Fruit fly (Drosophila melanogaster) whole organism, embryonic: Measurements from ENCODE around the gene ATPsynD.
A peak's percentile ranks its signal among the peaks of the same experiment; 100 is the strongest.

Experiments used
- Awh ChIP-seq: fragments of 200-800 bp; sonication (Bioruptor generic); IDR thresholded peaks from 2 replicates; pipeline ENCODE4, ENCODE4 v1.3.6; 2022; ENCODE audit warnings: missing biosample characterization, missing genetic modification characterization
- CG10543 ChIP-seq: fragments of 200-800 bp; sonication (Bioruptor generic); optimal IDR thresholded peaks from 3 replicates; lab custom pipeline; 2017; ENCODE audit warnings: missing biosample characterization, mild to moderate bottlenecking, missing genetic modification characterization, moderate library complexity
- CG11504 ChIP-seq: fragments of 200-800 bp; sonication (Bioruptor generic); optimal IDR thresholded peaks from 3 replicates; lab custom pipeline; 2019; ENCODE audit warnings: missing biosample characterization, mild to moderate bottlenecking, missing genetic modification characterization, moderate library complexity
- CG12155 ChIP-seq: fragments of 200-800 bp; sonication (Bioruptor generic); optimal IDR thresholded peaks from 3 replicates; lab custom pipeline; 2016; ENCODE audit warnings: missing biosample characterization, missing genetic modification characterization
- CG17802 ChIP-seq: fragments of 200-800 bp; sonication (Bioruptor generic); optimal IDR thresholded peaks from 2 replicates; lab custom pipeline; 2018; ENCODE audit warnings: missing biosample characterization, mild to moderate bottlenecking, missing genetic modification characterization, moderate library complexity
- CG2202 ChIP-seq: fragments of 200-800 bp; sonication (Bioruptor generic); optimal IDR thresholded peaks from 2 replicates; lab custom pipeline; 2018; ENCODE audit warnings: missing biosample characterization, mild to moderate bottlenecking, missing genetic modification characterization
- CG2889 ChIP-seq: fragments of 200-800 bp; sonication (Bioruptor generic); IDR thresholded peaks from 3 replicates; pipeline ENCODE4 v1.3.6; 2022; ENCODE audit warnings: missing biosample characterization, missing genetic modification characterization
- CG30403 ChIP-seq: fragments of 200-800 bp; sonication (Bioruptor generic); optimal IDR thresholded peaks from 3 replicates; lab custom pipeline; 2016; ENCODE audit warnings: missing biosample characterization, missing genetic modification characterization
- CG3065 ChIP-seq: fragments of 200-800 bp; sonication (Bioruptor generic); optimal IDR thresholded peaks from 2 replicates; lab custom pipeline; 2016; ENCODE audit warnings: missing biosample characterization, missing genetic modification characterization
- CG6175 ChIP-seq: fragments of 200-800 bp; sonication (Bioruptor generic); IDR thresholded peaks from 3 replicates; pipeline ENCODE4 v1.3.6; 2022; ENCODE audit warnings: missing biosample characterization, missing genetic modification characterization
- CG7357 ChIP-seq: fragments of 200-800 bp; sonication (Bioruptor generic); IDR thresholded peaks from 3 replicates; pipeline ENCODE4 v1.3.6; 2022; ENCODE audit warnings: missing biosample characterization, missing genetic modification characterization
- CG9797 ChIP-seq: fragments of 200-800 bp; sonication (Bioruptor generic); optimal IDR thresholded peaks from 3 replicates; lab custom pipeline; 2018; ENCODE audit warnings: missing biosample characterization, mild to moderate bottlenecking, missing genetic modification characterization
- D19B ChIP-seq: fragments of 200-800 bp; sonication (Bioruptor generic); optimal IDR thresholded peaks from 2 replicates; lab custom pipeline; 2017; ENCODE audit warnings: missing biosample characterization, mild to moderate bottlenecking, missing genetic modification characterization
- Drgx ChIP-seq: fragments of 200-800 bp; sonication (Bioruptor generic); IDR thresholded peaks from 2 replicates; pipeline ENCODE4 v1.3.6; 2022; ENCODE audit warnings: missing biosample characterization, missing genetic modification characterization
- Elba2 ChIP-seq: fragments of 200-800 bp; sonication (Bioruptor generic); optimal IDR thresholded peaks from 3 replicates; lab custom pipeline; 2016; ENCODE audit warnings: missing biosample characterization, missing genetic modification characterization
- Ets65A ChIP-seq: fragments of 200-800 bp; sonication (Bioruptor generic); peaks from one replicate; lab custom pipeline; 2016; ENCODE audit warnings: missing biosample characterization, missing genetic modification characterization
- HLH54F ChIP-seq: fragments of 200-800 bp; sonication (Bioruptor generic); optimal IDR thresholded peaks from 3 replicates; lab custom pipeline; 2016; ENCODE audit warnings: missing biosample characterization, missing genetic modification characterization
- Hr78 ChIP-seq, 2 experiments: fragments of 200-800 bp in 1 of 2; fragments of >200 bp in 1 of 2; sonication (Bioruptor generic) in 1 of 2; optimal IDR thresholded peaks; 2 replicates each; lab custom pipeline; 2017 to 2019; ENCODE audit warnings: missing biosample characterization in 2 of 2, missing genetic modification characterization in 2 of 2, mild to moderate bottlenecking in 1 of 2, moderate library complexity in 1 of 2
- Med ChIP-seq: fragments of 200-800 bp; sonication (Bioruptor generic); peaks from one replicate; lab custom pipeline; 2016; ENCODE audit warnings: missing biosample characterization, missing genetic modification characterization, mild to moderate bottlenecking, inconsistent platforms, moderate library complexity
- Opbp ChIP-seq: fragments of 200-800 bp; sonication (Bioruptor generic); IDR thresholded peaks from 3 replicates; pipeline ENCODE4 v1.3.6; 2022; ENCODE audit warnings: missing biosample characterization, missing genetic modification characterization; ENCODE audit not compliant: partially characterized antibody
- Sry-δ ChIP-seq: fragments of 200-800 bp; sonication (Bioruptor generic); optimal IDR thresholded peaks from 2 replicates; lab custom pipeline; 2016; ENCODE audit warnings: missing biosample characterization, missing genetic modification characterization
- Usf ChIP-seq: fragments of 200-800 bp; sonication (Bioruptor generic); optimal IDR thresholded peaks from 2 replicates; lab custom pipeline; 2017; ENCODE audit warnings: missing genotype, missing biosample characterization, missing genetic modification characterization
- ato ChIP-seq: fragments of 200-800 bp; sonication (Bioruptor generic); IDR thresholded peaks from 2 replicates; pipeline ENCODE4 v1.3.6; 2022; ENCODE audit warnings: missing biosample characterization, missing genetic modification characterization; ENCODE audit not compliant: partially characterized antibody
- az2 ChIP-seq: fragments of 200-800 bp; sonication (Bioruptor generic); optimal IDR thresholded peaks from 3 replicates; lab custom pipeline; 2016; ENCODE audit warnings: missing biosample characterization, missing genetic modification characterization
- bbx ChIP-seq: fragments of 200-800 bp; sonication (Bioruptor generic); IDR thresholded peaks from 2 replicates; pipeline ENCODE4 v1.3.6; 2022; ENCODE audit warnings: missing biosample characterization, missing genetic modification characterization; ENCODE audit not compliant: partially characterized antibody
- bsh ChIP-seq, 2 experiments: fragments of 200-800 bp; sonication (Bioruptor generic); optimal IDR thresholded peaks; 2 replicates each; lab custom pipeline; 2017 to 2018; ENCODE audit warnings: mild to moderate bottlenecking in 2 of 2, missing biosample characterization in 2 of 2, missing genetic modification characterization in 2 of 2, moderate library complexity in 1 of 2
- cad ChIP-seq: fragments of >200 bp; optimal IDR thresholded peaks from 2 replicates; lab custom pipeline; 2017; ENCODE audit warnings: missing biosample characterization, missing genetic modification characterization
- chif ChIP-seq, 2 experiments: fragments of 200-800 bp; sonication (Bioruptor generic); optimal IDR thresholded peaks; 3 replicates each; lab custom pipeline; 2016; ENCODE audit warnings: missing biosample characterization in 2 of 2, missing genetic modification characterization in 2 of 2
- dmrt99B ChIP-seq: fragments of 200-800 bp; sonication (Bioruptor generic); optimal IDR thresholded peaks from 2 replicates; lab custom pipeline; 2018; ENCODE audit warnings: missing biosample characterization, mild to moderate bottlenecking, missing genetic modification characterization, moderate library complexity
- exex ChIP-seq: fragments of 200-800 bp; sonication (Bioruptor generic); optimal IDR thresholded peaks from 4 replicates; lab custom pipeline; 2018; ENCODE audit warnings: missing biosample characterization, mild to moderate bottlenecking, missing genetic modification characterization, moderate library complexity
- fu2 ChIP-seq: fragments of 200-800 bp; sonication (Bioruptor generic); optimal IDR thresholded peaks from 2 replicates; lab custom pipeline; 2016; ENCODE audit warnings: missing biosample characterization, missing genetic modification characterization
- gcm ChIP-seq: fragments of 200-800 bp; sonication (Bioruptor generic); optimal IDR thresholded peaks from 2 replicates; lab custom pipeline; 2019; ENCODE audit warnings: missing biosample characterization, mild to moderate bottlenecking, missing genetic modification characterization, moderate library complexity
- gem ChIP-seq: fragments of 200-800 bp; sonication (Bioruptor generic); optimal IDR thresholded peaks from 2 replicates; lab custom pipeline; 2019; ENCODE audit warnings: missing biosample characterization, mild to moderate bottlenecking, missing genetic modification characterization, moderate library complexity
- gt ChIP-seq: fragments of 200-800 bp; sonication (Bioruptor generic); IDR thresholded peaks from 2 replicates; pipeline ENCODE4 v1.3.6; 2022; ENCODE audit warnings: missing biosample characterization, missing genetic modification characterization
- h ChIP-seq: fragments of >200 bp; optimal IDR thresholded peaks from 2 replicates; lab custom pipeline; 2017
- nmo ChIP-seq: fragments of 200-800 bp; sonication (Bioruptor generic); optimal IDR thresholded peaks from 2 replicates; lab custom pipeline; 2018; ENCODE audit warnings: missing biosample characterization, mild to moderate bottlenecking, missing genetic modification characterization, moderate library complexity
- nom ChIP-seq: fragments of 200-800 bp; sonication (Bioruptor generic); optimal IDR thresholded peaks from 2 replicates; lab custom pipeline; 2017; ENCODE audit warnings: missing biosample characterization, missing genetic modification characterization, mild to moderate bottlenecking, moderate library complexity, missing genetic modification reagents
- otp ChIP-seq: fragments of 200-800 bp; sonication (Bioruptor generic); IDR thresholded peaks from 3 replicates; pipeline ENCODE4, ENCODE4 v1.3.6; 2022; ENCODE audit warnings: missing biosample characterization, missing genetic modification characterization
- pfk ChIP-seq: fragments of 200-800 bp; sonication (Bioruptor generic); optimal IDR thresholded peaks from 2 replicates; lab custom pipeline; 2018; ENCODE audit warnings: missing biosample characterization, mild to moderate bottlenecking, missing genetic modification characterization, moderate library complexity
- pum ChIP-seq: fragments of 200-800 bp; sonication (Bioruptor generic); optimal IDR thresholded peaks from 2 replicates; lab custom pipeline; 2016; ENCODE audit warnings: missing biosample characterization, missing genetic modification characterization
- sens ChIP-seq: fragments of 200-800 bp; sonication (Bioruptor generic); peaks from one replicate; lab custom pipeline; 2016; ENCODE audit warnings: missing biosample characterization, missing genetic modification characterization
- sima ChIP-seq: fragments of 200-800 bp; sonication (Bioruptor generic); optimal IDR thresholded peaks from 2 replicates; lab custom pipeline; 2016; ENCODE audit warnings: missing biosample characterization, missing genetic modification characterization
- sob ChIP-seq: fragments of 200-800 bp; sonication (Bioruptor generic); IDR thresholded peaks from 2 replicates; pipeline ENCODE4 v1.3.6; 2022; ENCODE audit warnings: missing biosample characterization, missing genetic modification characterization
- sqz ChIP-seq: fragments of 200-800 bp; sonication (Bioruptor generic); optimal IDR thresholded peaks from 3 replicates; lab custom pipeline; 2018; ENCODE audit warnings: missing biosample characterization, mild to moderate bottlenecking, missing genetic modification characterization
- stwl ChIP-seq: fragments of 200-800 bp; sonication (Bioruptor generic); optimal IDR thresholded peaks from 3 replicates; lab custom pipeline; 2018; ENCODE audit warnings: missing biosample characterization, mild to moderate bottlenecking, missing genetic modification characterization, moderate library complexity
- toy ChIP-seq: fragments of 200-800 bp; sonication (Bioruptor generic); IDR thresholded peaks from 2 replicates; pipeline ENCODE4 v1.3.6; 2022; ENCODE audit warnings: missing biosample characterization, missing genetic modification characterization
- trem ChIP-seq: fragments of 200-800 bp; optimal IDR thresholded peaks from 3 replicates; lab custom pipeline; 2019; ENCODE audit warnings: missing biosample characterization, mild to moderate bottlenecking, missing genetic modification characterization, moderate library complexity
- unpg ChIP-seq: fragments of 200-800 bp; sonication (Bioruptor generic); optimal IDR thresholded peaks from 3 replicates; lab custom pipeline; 2018; ENCODE audit warnings: missing biosample characterization, mild to moderate bottlenecking, missing genetic modification characterization, moderate library complexity

Gene ATPsynD

DNA sequence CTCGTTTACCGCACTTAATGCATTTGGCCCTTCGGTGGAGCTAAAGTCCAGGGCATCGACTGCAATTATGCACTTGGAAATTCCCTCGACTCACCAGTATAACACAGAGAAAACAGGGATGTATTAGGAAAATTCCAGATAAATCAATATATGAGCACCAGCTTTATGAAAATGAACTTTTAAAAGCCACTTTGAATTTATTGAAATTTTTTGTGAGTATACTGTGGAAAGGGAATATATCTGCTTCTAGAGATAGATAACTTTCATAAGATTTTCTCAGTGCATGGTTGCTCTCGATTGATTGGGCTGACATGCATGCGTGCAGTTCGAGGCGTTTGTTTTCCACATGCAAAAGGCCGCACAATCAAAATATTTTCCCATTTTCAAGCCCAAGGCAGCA lies 11.0 kb downstream of the ATPsynD start (continued):
- TF ChIP-seq stwl (tag; lab: Kevin White, UChicago), result no peak
- no peak for TF ChIP-seq sob
- no peak for TF ChIP-seq fu2
- peak; percentile 36 for TF ChIP-seq CG30403 (GFP tag; lab: Kevin White, UChicago)
- peak; percentile 60 for TF ChIP-seq CG11504 (tag; lab: Kevin White, UChicago)
- TF ChIP-seq exex (tag; lab: Kevin White, UChicago), result no peak
- TF ChIP-seq HLH54F, result no peak
- peak in 1 of 2 experiments; percentile 27 for TF ChIP-seq chif (GFP tag; optimal IDR thresholded peaks at IDR 0.05; lab: Kevin White, UChicago)
- peak; percentile 78 for TF ChIP-seq nom (GFP tag; lab: Kevin White, UChicago)
- TF ChIP-seq ato (GFP tag; lab: Robert Waterston, UW), result no peak
- no peak for TF ChIP-seq Hr78 (GFP tag; optimal IDR thresholded peaks at IDR 0.05; lab: Kevin White, UChicago)
- TF ChIP-seq CG6175 (GFP tag; lab: Robert Waterston, UW), result no peak
- TF ChIP-seq trem (tag; lab: Kevin White, UChicago), result no peak
- TF ChIP-seq pum (GFP tag; lab: Kevin White, UChicago), result peak; percentile 13
- TF ChIP-seq toy (GFP tag; lab: Robert Waterston, UW), result no peak
- peak; percentile 3 for TF ChIP-seq Sry-δ (GFP tag; lab: Kevin White, UChicago)
- TF ChIP-seq gcm (GFP tag; lab: Kevin White, UChicago), result peak; percentile 32
- no peak for TF ChIP-seq sima (GFP tag; lab: Kevin White, UChicago)
- no peak for TF ChIP-seq CG9797
- no peak for TF ChIP-seq Elba2
- TF ChIP-seq CG3065 (GFP tag; lab: Kevin White, UChicago), result no peak
- no peak for TF ChIP-seq pfk (GFP tag; lab: Kevin White, UChicago)
- peak; percentile 80 for TF ChIP-seq Drgx (GFP tag; lab: Robert Waterston, UW)
- TF ChIP-seq D19B (GFP tag; lab: Kevin White, UChicago), result no peak
- no peak for TF ChIP-seq cad (GFP tag; lab: Kevin White, UChicago)
- TF ChIP-seq Usf, result no peak
- no peak for TF ChIP-seq bbx
- TF ChIP-seq CG17802 (tag; lab: Kevin White, UChicago), result no peak
- no peak for TF ChIP-seq h (lab: Kevin White, UChicago)
- TF ChIP-seq Awh (GFP tag; lab: Robert Waterston, UW), result no peak
- no peak for TF ChIP-seq Opbp (GFP tag; lab: Robert Waterston, UW)
- TF ChIP-seq Ets65A (GFP tag; lab: Kevin White, UChicago), result no peak
- no peak for TF ChIP-seq CG7357 (GFP tag; lab: Robert Waterston, UW)
- TF ChIP-seq, all 482 proteins: peak for 95

DNA sequence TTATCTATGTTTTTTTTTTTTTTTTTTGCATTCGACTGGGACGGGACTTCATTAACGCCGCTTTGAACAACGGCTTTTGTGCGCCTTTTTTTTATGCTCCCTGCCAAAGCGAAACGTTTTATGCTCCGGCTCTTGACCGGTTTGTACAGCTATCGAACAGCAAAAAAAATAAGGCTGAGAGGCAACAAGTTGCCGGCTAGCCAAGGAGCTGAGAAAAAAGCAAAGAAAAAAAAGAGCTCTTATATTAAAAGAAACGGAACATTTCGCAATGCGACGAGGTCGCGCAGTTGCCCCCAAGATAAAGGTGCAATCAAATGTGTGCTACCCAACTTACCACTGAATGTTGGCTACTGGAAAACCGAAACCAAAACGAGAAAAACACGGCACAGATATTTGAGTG lies 11.7 kb downstream of the ATPsynD start:
- TF ChIP-seq nom (GFP tag; lab: Kevin White, UChicago) (peak; percentile 52), Ets65A (GFP tag; lab: Kevin White, UChicago) (no peak), sqz (peak; percentile 38), Drgx (GFP tag; lab: Robert Waterston, UW) (peak; percentile 11; the same call in 1 of the 2 replicates)

DNA sequence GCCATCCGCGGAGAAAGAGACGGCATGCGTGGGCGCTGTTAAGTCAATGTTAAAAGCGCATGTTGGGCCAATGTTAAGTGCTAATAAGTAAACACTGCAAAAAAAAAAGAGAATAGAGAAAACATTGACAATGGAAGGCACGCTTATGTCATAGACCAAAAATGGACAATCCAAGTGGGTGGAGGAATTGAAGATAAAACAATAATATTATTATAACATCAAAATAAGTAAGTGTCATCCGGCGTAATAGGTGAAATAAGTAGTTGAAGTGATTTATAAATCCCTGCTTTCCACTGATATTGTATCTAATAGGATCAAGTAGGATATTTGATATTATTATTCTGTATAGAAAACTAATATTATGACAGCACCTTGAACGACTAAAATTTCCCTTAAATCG lies 12.3 kb downstream of the ATPsynD start:
- TF ChIP-seq Med (GFP tag; lab: Kevin White, UChicago) (peak; percentile 7), nmo (GFP tag; lab: Kevin White, UChicago) (no peak), CG10543 (GFP tag; lab: Kevin White, UChicago) (no peak), CG12155 (no peak), sens (peak; percentile 72), unpg (GFP tag; lab: Kevin White, UChicago) (peak; percentile 26), Awh (GFP tag; lab: Robert Waterston, UW) (0 out of 2 replicates have a peak, but pooled peaks have one; percentile 8), CG2889 (GFP tag; lab: Robert Waterston, UW) (no peak), otp (GFP tag; lab: Robert Waterston, UW) (peak; percentile 16; the same call in 1 of the 3 replicates), gt (GFP tag; lab: Robert Waterston, UW) (no peak), CG2202 (tag; lab: Kevin White, UChicago) (no peak), sob (no peak), dmrt99B (tag; lab: Kevin White, UChicago) (peak; percentile 19), az2 (GFP tag; lab: Kevin White, UChicago) (peak; percentile 1), gem (tag; lab: Kevin White, UChicago) (peak; percentile 26), bsh (GFP tag; optimal IDR thresholded peaks at IDR 0.05; lab: Kevin White, UChicago) (peak in 1 of 2 experiments; percentile 26)
